Fruit fly (Drosophila melanogaster): ENCODE results near the gene CG10357.

CG10357 gene

dm6 chr3L:3566751-3567499 is 48.3 kb upstream of the CG10357 start (continued):
- TF ChIP-seq CG7987 (GFP tag; optimal IDR thresholded peaks at IDR 0.05) (peak; percentile 1), CG10462 (GFP tag; optimal IDR thresholded peaks at IDR 0.05) (peak; percentile 47), ato (GFP tag; IDR thresholded peaks at IDR 0.05; ENCODE audit: partially characterized antibody) (no peak), CG7357 (GFP tag; IDR thresholded peaks at IDR 0.05) (peak; percentile 60; the same call in 2 of the 3 replicates), Stat92E (GFP tag; optimal IDR thresholded peaks at IDR 0.05) (no peak), CG2116 (GFP tag; optimal IDR thresholded peaks at IDR 0.05) (peak; percentile 15), p53 (GFP tag; optimal IDR thresholded peaks at IDR 0.05) (no peak), CG3726 (GFP tag; IDR thresholded peaks at IDR 0.05) (no peak), CG7839 (tag; optimal IDR thresholded peaks at IDR 0.05) (peak; percentile 83), E2f2 (GFP tag; IDR thresholded peaks at IDR 0.05) (peak; percentile 46; the same call in 1 of the 2 replicates), CG8924 (tag; optimal IDR thresholded peaks at IDR 0.05) (peak; percentile 86), vnd (GFP tag; IDR thresholded peaks at IDR 0.05; ENCODE audit: partially characterized antibody) (no peak), Hey (tag; optimal IDR thresholded peaks at IDR 0.05) (peak; percentile 97), dysf (GFP tag; IDR thresholded peaks at IDR 0.05) (peak; percentile 79), sisA (GFP tag; IDR thresholded peaks at IDR 0.05) (peak; percentile 71), ken (GFP tag; IDR thresholded peaks at IDR 0.05) (0 out of 3 replicates have a peak, but pooled peaks have one; percentile 22), Mrtf (GFP tag; IDR thresholded peaks at IDR 0.05) (peak; percentile 11; the same call in 1 of the 3 replicates), Bgb (GFP tag; IDR thresholded peaks at IDR 0.05; ENCODE audit: partially characterized antibody) (no peak), CG31388 (GFP tag; optimal IDR thresholded peaks at IDR 0.05) (no peak), vvl (GFP tag; IDR thresholded peaks at IDR 0.05) (peak; percentile 87), cato (GFP tag; optimal IDR thresholded peaks at IDR 0.05; ENCODE audit: borderline replicate concordance) (peak; percentile 7), caup (GFP tag; optimal IDR thresholded peaks at IDR 0.05; ENCODE audit: severe bottlenecking) (peak; percentile 44), lab (GFP tag; optimal IDR thresholded peaks at IDR 0.05) (peak; percentile 85), CG11504 (tag; optimal IDR thresholded peaks at IDR 0.05) (peak; percentile 94), hbn (GFP tag; IDR thresholded peaks at IDR 0.05; ENCODE audit: partially characterized antibody) (no peak), btn (GFP tag; optimal IDR thresholded peaks at IDR 0.05) (peak; percentile 3), cad (GFP tag; optimal IDR thresholded peaks at IDR 0.05) (no peak), chif (GFP tag; optimal IDR thresholded peaks at IDR 0.05) (peak; percentile 42 to 75), Sry-δ (GFP tag; optimal IDR thresholded peaks at IDR 0.05) (peak; percentile 6), shn (GFP tag; optimal IDR thresholded peaks at IDR 0.05) (peak; percentile 16), Antp (GFP tag; optimal IDR thresholded peaks at IDR 0.05) (peak; percentile 41), Myb (GFP tag; optimal IDR thresholded peaks at IDR 0.05) (no peak), chn (GFP tag; optimal IDR thresholded peaks at IDR 0.05) (peak; percentile 31), Nf-YC (tag; optimal IDR thresholded peaks at IDR 0.05) (peak; percentile 47), CkIIα-i1 (GFP tag; IDR thresholded peaks at IDR 0.05) (no peak), grau (tag; optimal IDR thresholded peaks at IDR 0.05) (peak; percentile 78), CG11398 (GFP tag; optimal IDR thresholded peaks at IDR 0.05) (peak; percentile 44), CG8478 (optimal IDR thresholded peaks at IDR 0.05) (no peak), inv (GFP tag; IDR thresholded peaks at IDR 0.05; ENCODE audit: partially characterized antibody) (no peak), CG10979 (tag; optimal IDR thresholded peaks at IDR 0.05) (peak; percentile 88), Atf-2 (GFP tag; optimal IDR thresholded peaks at IDR 0.05) (peak; percentile 3), ewg (GFP tag; optimal IDR thresholded peaks at IDR 0.05) (peak; percentile 53), CG7786 (GFP tag; optimal IDR thresholded peaks at IDR 0.05) (peak; percentile 47), eve (GFP tag; optimal IDR thresholded peaks at IDR 0.05) (peak in 1 of 2 experiments; percentile 89), CG8089 (GFP tag; optimal IDR thresholded peaks at IDR 0.05) (peak; percentile 34), Fer2 (tag; optimal IDR thresholded peaks at IDR 0.05) (peak; percentile 44), CG10959 (GFP tag; IDR thresholded peaks at IDR 0.05) (peak; percentile 54; the same call in 1 of the 2 replicates), schlank (tag; optimal IDR thresholded peaks at IDR 0.05) (no peak), CG9932 (GFP tag; IDR thresholded peaks at IDR 0.05) (no peak; the same call in 1 of the 2 replicates)

All from whole organism, embryonic.